Worm (Caenorhabditis elegans): ENCODE data around the gene K11E4.1.

The K11E4.1 gene

ce11 chrX:13665447-13665846 lies 48.5 kb upstream of the K11E4.1 start (continued):
- TF ChIP-seq athp-1 (tag; optimal IDR thresholded peaks at IDR 0.05): peak; percentile 94
- peak; percentile 83 for TF ChIP-seq somi-1 (GFP tag; optimal IDR thresholded peaks at IDR 0.05)
- peak; percentile 97 for TF ChIP-seq Y56A3A.18 (GFP tag; IDR thresholded peaks at IDR 0.05)
- TF ChIP-seq hmg-20 (GFP tag; IDR thresholded peaks at IDR 0.05): peak; percentile 91
- peak; percentile 75 for TF ChIP-seq egrh-3 (GFP tag; IDR thresholded peaks at IDR 0.05)
- peak; percentile 80 for TF ChIP-seq hlh-12 (tag; optimal IDR thresholded peaks at IDR 0.05)
- peak; percentile 77; the same call in 1 of the 2 replicates for TF ChIP-seq ztf-28 (GFP tag; IDR thresholded peaks at IDR 0.05)
- TF ChIP-seq lir-1 (GFP tag; conservative IDR thresholded peaks at IDR 0.05): peak; percentile 88
- peak; percentile 89 for TF ChIP-seq hmg-1.2 (GFP tag; IDR thresholded peaks at IDR 0.05)
- TF ChIP-seq F52B5.7 (tag; optimal IDR thresholded peaks at IDR 0.05): peak; percentile 99
- TF ChIP-seq ztf-22 (GFP tag; optimal IDR thresholded peaks at IDR 0.05): peak; percentile 79
- TF ChIP-seq dpff-1 (tag; optimal IDR thresholded peaks at IDR 0.05): peak; percentile 37
- TF ChIP-seq F49E8.2 (tag; optimal IDR thresholded peaks at IDR 0.05; ENCODE audit: insufficient read depth): no peak
- 0 out of 2 replicates have a peak, but pooled peaks have one; percentile 44 for TF ChIP-seq Y79H2A.3 (GFP tag; conservative IDR thresholded peaks at IDR 0.05)
- TF ChIP-seq ztf-18 (tag; optimal IDR thresholded peaks at IDR 0.05): peak; percentile 79
- peak; percentile 54 for TF ChIP-seq mel-28 (tag; optimal IDR thresholded peaks at IDR 0.05; ENCODE audit: borderline replicate concordance)
- TF ChIP-seq F57A8.1 (GFP tag; optimal IDR thresholded peaks at IDR 0.05): peak; percentile 79
- peak; percentile 93 for TF ChIP-seq dox-1 (GFP tag; IDR thresholded peaks at IDR 0.05)
- TF ChIP-seq madf-3 (GFP tag; IDR thresholded peaks at IDR 0.05): peak; percentile 88; the same call in 1 of the 2 replicates
- TF ChIP-seq zim-3 (tag; optimal IDR thresholded peaks at IDR 0.05): peak; percentile 97
- peak; percentile 71 for TF ChIP-seq cebp-1 (GFP tag; IDR thresholded peaks at IDR 0.05)
- peak; percentile 90 for TF ChIP-seq cebp-1 (tag; optimal IDR thresholded peaks at IDR 0.05)
- TF ChIP-seq nhr-179 (tag; optimal IDR thresholded peaks at IDR 0.05): peak; percentile 87
- TF ChIP-seq snpc-1.3 (tag; optimal IDR thresholded peaks at IDR 0.05; ENCODE audit: insufficient read depth): peak; percentile 88
- TF ChIP-seq sea-2 (GFP tag; IDR thresholded peaks at IDR 0.05): peak; percentile 89
- TF ChIP-seq ZK185.1 (tag; optimal IDR thresholded peaks at IDR 0.05; ENCODE audit: poor library complexity, severe bottlenecking): peak; percentile 97
- TF ChIP-seq ccch-3 (GFP tag; optimal IDR thresholded peaks at IDR 0.05): peak; percentile 62
- TF ChIP-seq aptf-3 (GFP tag; IDR thresholded peaks at IDR 0.05): peak; percentile 91
- TF ChIP-seq F23B12.7 (tag; optimal IDR thresholded peaks at IDR 0.05; ENCODE audit: insufficient read depth): peak; percentile 73
- peak; percentile 85 for TF ChIP-seq tbx-9 (tag; optimal IDR thresholded peaks at IDR 0.05; ENCODE audit: borderline replicate concordance)
- TF ChIP-seq madf-8 (GFP tag; conservative IDR thresholded peaks at IDR 0.05): no peak
- peak; percentile 75 for TF ChIP-seq F22D6.2 (tag; optimal IDR thresholded peaks at IDR 0.05)
- 0 out of 2 replicates have a peak, but pooled peaks have one; percentile 40 for TF ChIP-seq Y53F4B.3 (GFP tag; IDR thresholded peaks at IDR 0.05)
- peak; percentile 100 for TF ChIP-seq rpc-1 (optimal IDR thresholded peaks at IDR 0.05)
- TF ChIP-seq rpc-1 (tag; optimal IDR thresholded peaks at IDR 0.05): peak; percentile 99

ce11 chrX:13666864-13667263 lies 47.1 kb upstream of the K11E4.1 start:
- no peak for TF ChIP-seq F55B11.4 (tag; optimal IDR thresholded peaks at IDR 0.05; ENCODE audit: borderline replicate concordance, insufficient read depth)
- TF ChIP-seq ccch-3 (GFP tag; optimal IDR thresholded peaks at IDR 0.05): no peak
- no peak for TF ChIP-seq attf-6 (GFP tag; IDR thresholded peaks at IDR 0.05)
- TF ChIP-seq aptf-2 (GFP tag; conservative IDR thresholded peaks at IDR 0.05): no peak
- TF ChIP-seq rpc-1 (optimal IDR thresholded peaks at IDR 0.05): no peak
- no peak for TF ChIP-seq rpc-1 (tag; optimal IDR thresholded peaks at IDR 0.05)
- TF ChIP-seq madf-8 (GFP tag; conservative IDR thresholded peaks at IDR 0.05): no peak
- TF ChIP-seq dpl-1 (GFP tag; optimal IDR thresholded peaks at IDR 0.05): no peak
- TF ChIP-seq dox-1 (GFP tag; IDR thresholded peaks at IDR 0.05): no peak
- TF ChIP-seq efl-1 (GFP tag; optimal IDR thresholded peaks at IDR 0.05): no peak

Data from whole organism, young adult.